Worm (Caenorhabditis elegans) whole organism, young adult: ENCODE measurements around the gene D1069.3.

Experiments
- B0261.1 ChIP-seq: sonication (generic microtip); optimal IDR thresholded peaks from 2 replicates; lab custom pipeline; 2016; ENCODE audit warnings: mild to moderate bottlenecking, missing genetic modification characterization, moderate library complexity, missing compliant biosample characterization
- C06A6.2 ChIP-seq: fragments of 200-800 bp; sonication (Bioruptor generic); conservative IDR thresholded peaks from 2 replicates; pipeline ENCODE4 v1.3.6; 2022; ENCODE audit warnings: missing genetic modification characterization, missing compliant biosample characterization
- F22D6.2 ChIP-seq: sonication (generic microtip); optimal IDR thresholded peaks from 2 replicates; lab custom pipeline; 2016; ENCODE audit warnings: mild to moderate bottlenecking, missing genetic modification characterization, missing compliant biosample characterization
- F37B4.10 ChIP-seq: fragments of 200-800 bp; sonication (Bioruptor generic); IDR thresholded peaks from 2 replicates; pipeline ENCODE4 v1.3.6; 2022; ENCODE audit warnings: missing genetic modification characterization, missing compliant biosample characterization
- F57A8.1 ChIP-seq: fragments of 200-800 bp; sonication (Bioruptor generic); optimal IDR thresholded peaks from 2 replicates; lab custom pipeline; 2018; ENCODE audit warnings: mild to moderate bottlenecking, missing genetic modification characterization, moderate library complexity, missing compliant biosample characterization
- K12H6.12 ChIP-seq: fragments of 200-800 bp; sonication (Bioruptor generic); optimal IDR thresholded peaks from 2 replicates; lab custom pipeline; 2018; ENCODE audit warnings: mild to moderate bottlenecking, missing genetic modification characterization, missing compliant biosample characterization
- Y79H2A.3 ChIP-seq: fragments of 200-800 bp; sonication (Bioruptor generic); conservative IDR thresholded peaks from 2 replicates; pipeline ENCODE4 v1.3.6; 2022; ENCODE audit warnings: missing genetic modification reagents, missing genetic modification characterization, missing compliant biosample characterization
- attf-5 ChIP-seq: fragments of 200-800 bp; sonication (Bioruptor generic); optimal IDR thresholded peaks from 2 replicates; lab custom pipeline; 2018; ENCODE audit warnings: mild to moderate bottlenecking, missing genetic modification characterization, missing compliant biosample characterization
- bed-1 ChIP-seq: fragments of 200-800 bp; sonication (Bioruptor generic); IDR thresholded peaks from 2 replicates; pipeline ENCODE4 v1.3.6; 2022; ENCODE audit warnings: missing genetic modification reagents, missing genetic modification characterization, missing compliant biosample characterization
- ceh-58 ChIP-seq: fragments of 200-800 bp; sonication (Bioruptor generic); IDR thresholded peaks from 2 replicates; pipeline ENCODE4 v1.3.6; 2022; ENCODE audit warnings: missing genetic modification characterization, missing compliant biosample characterization
- ceh-79 ChIP-seq: sonication (generic microtip); optimal IDR thresholded peaks from 2 replicates; lab custom pipeline; 2017; ENCODE audit warnings: mild to moderate bottlenecking, missing genetic modification characterization, missing compliant biosample characterization
- efl-1 ChIP-seq: fragments of 150-350 bp; optimal IDR thresholded peaks from 2 replicates; lab custom pipeline; 2014; ENCODE audit warnings: missing biosample characterization, missing genetic modification reagents, missing genetic modification characterization
- ets-4 ChIP-seq: fragments of 200-800 bp; sonication (Bioruptor generic); optimal IDR thresholded peaks from 2 replicates; lab custom pipeline; 2018; ENCODE audit warnings: mild to moderate bottlenecking, missing genetic modification characterization, missing compliant biosample characterization
- him-1 ChIP-seq: sonication (generic microtip); optimal IDR thresholded peaks from 2 replicates; lab custom pipeline; 2016; ENCODE audit warnings: missing genotype, missing genetic modification reagents, missing genetic modification characterization, missing compliant biosample characterization
- hlh-12 ChIP-seq: sonication (generic microtip); optimal IDR thresholded peaks from 2 replicates; lab custom pipeline; 2016; ENCODE audit warnings: missing genetic modification characterization, missing compliant biosample characterization
- let-607 ChIP-seq, 2 experiments: fragments of 200-800 bp in 1 of 2; sonication (Bioruptor generic) in 1 of 2; sonication (generic microtip) in 1 of 2; optimal IDR thresholded peaks; 2 replicates each; lab custom pipeline; 2016 to 2018; ENCODE audit warnings: mild to moderate bottlenecking in 2 of 2, missing compliant biosample characterization in 2 of 2, missing genetic modification characterization in 2 of 2, moderate library complexity in 2 of 2, missing genotype in 1 of 2
- madf-8 ChIP-seq: fragments of 200-800 bp; sonication (Bioruptor generic); conservative IDR thresholded peaks from 2 replicates; pipeline ENCODE4 v1.3.6; 2022; ENCODE audit warnings: missing genetic modification reagents, missing genetic modification characterization, missing compliant biosample characterization
- mxl-1 ChIP-seq: sonication (generic microtip); optimal IDR thresholded peaks from 2 replicates; lab custom pipeline; 2016; ENCODE audit warnings: missing genetic modification characterization, missing compliant biosample characterization
- nhr-179 ChIP-seq: sonication (generic microtip); optimal IDR thresholded peaks from 2 replicates; lab custom pipeline; 2016; ENCODE audit warnings: mild to moderate bottlenecking, missing genetic modification characterization, missing compliant biosample characterization
- pha-4 ChIP-seq: fragments of 150-350 bp; sonication (generic microtip); optimal IDR thresholded peaks from 2 replicates; lab custom pipeline; 2014; ENCODE audit warnings: missing biosample characterization, missing genetic modification reagents, missing genetic modification characterization
- rcor-1 ChIP-seq: fragments of 200-800 bp; sonication (Bioruptor generic); IDR thresholded peaks from 2 replicates; pipeline ENCODE4 v1.3.6; 2022; ENCODE audit warnings: missing genetic modification reagents, missing genetic modification characterization, missing compliant biosample characterization
- rec-8 ChIP-seq, 2 experiments: sonication (generic microtip); optimal IDR thresholded peaks; 2 replicates each; lab custom pipeline; 2016; ENCODE audit warnings: mild to moderate bottlenecking in 2 of 2, missing genetic modification characterization in 2 of 2, missing genetic modification reagents in 2 of 2, missing genotype in 2 of 2, missing biosample characterization in 1 of 2, missing compliant biosample characterization in 1 of 2, moderate library complexity in 1 of 2
- snpc-1.1 ChIP-seq: sonication (generic microtip); optimal IDR thresholded peaks from 2 replicates; lab custom pipeline; 2017; ENCODE audit warnings: missing genetic modification characterization, mild to moderate bottlenecking, missing compliant biosample characterization, antibody characterized with exemption, moderate library complexity, missing genotype, missing genetic modification reagents; ENCODE audit not compliant: insufficient read depth
- snpc-4 ChIP-seq, 5 experiments: fragments of 150-350 bp in 1 of 5; sonication (generic microtip) in 4 of 5; optimal IDR thresholded peaks; 2 replicates each; lab custom pipeline; 2014 to 2018; ENCODE audit warnings: missing genetic modification characterization in 5 of 5, missing biosample characterization in 3 of 5, antibody characterized with exemption in 2 of 5, mild to moderate bottlenecking in 2 of 5, missing compliant biosample characterization in 2 of 5, missing genotype in 2 of 5, moderate library complexity in 2 of 5, missing genetic modification reagents in 1 of 5
- somi-1 ChIP-seq: fragments of 200-800 bp; sonication (Bioruptor generic); optimal IDR thresholded peaks from 2 replicates; lab custom pipeline; 2018; ENCODE audit warnings: mild to moderate bottlenecking, missing genetic modification characterization, missing compliant biosample characterization
- tbx-9 ChIP-seq: sonication (generic microtip); optimal IDR thresholded peaks from 2 replicates; lab custom pipeline; 2016; ENCODE audit warnings: borderline replicate concordance, missing genetic modification characterization, inconsistent platforms, missing compliant biosample characterization
- zfh-2 ChIP-seq: fragments of 200-800 bp; sonication (Bioruptor generic); conservative IDR thresholded peaks from 2 replicates; pipeline ENCODE4 v1.3.6; 2022; ENCODE audit warnings: missing genetic modification reagents, missing genetic modification characterization, missing compliant biosample characterization
- ztf-18 ChIP-seq: sonication (generic microtip); optimal IDR thresholded peaks from 2 replicates; lab custom pipeline; 2016; ENCODE audit warnings: missing genotype, mild to moderate bottlenecking, missing genetic modification characterization, missing compliant biosample characterization
- ztf-22 ChIP-seq: fragments of 200-800 bp; sonication (Bioruptor generic); optimal IDR thresholded peaks from 2 replicates; lab custom pipeline; 2018; ENCODE audit warnings: mild to moderate bottlenecking, missing genetic modification characterization, moderate library complexity, missing compliant biosample characterization

D1069.3 gene

DNA sequence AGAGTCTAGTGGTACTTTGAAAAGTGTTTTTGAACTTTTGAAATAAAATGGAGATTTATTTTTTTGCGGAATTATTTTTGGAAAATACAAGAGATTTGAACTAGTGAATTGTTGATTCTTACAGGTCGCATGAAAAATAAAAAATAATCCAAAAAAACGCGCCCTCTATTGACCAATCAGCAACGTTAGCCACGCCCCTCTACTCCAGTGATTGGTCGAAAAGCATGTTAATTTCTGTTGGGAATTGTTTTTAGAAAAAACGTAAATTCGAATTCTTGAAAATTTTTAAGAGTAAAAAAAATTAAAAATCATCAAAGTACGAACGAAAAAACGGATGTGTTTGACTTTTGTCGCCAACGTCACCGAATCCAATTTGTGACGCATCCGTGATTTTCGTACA is 22.7 kb upstream of the D1069.3 start (continued):
- TF ChIP-seq hlh-12 (tag; lab: Kevin White, UChicago) (no peak), rec-8 (tag; optimal IDR thresholded peaks at IDR 0.05; lab: Kevin White, UChicago) (no peak), mxl-1 (no peak), attf-5 (GFP tag; lab: Kevin White, UChicago) (no peak)

DNA sequence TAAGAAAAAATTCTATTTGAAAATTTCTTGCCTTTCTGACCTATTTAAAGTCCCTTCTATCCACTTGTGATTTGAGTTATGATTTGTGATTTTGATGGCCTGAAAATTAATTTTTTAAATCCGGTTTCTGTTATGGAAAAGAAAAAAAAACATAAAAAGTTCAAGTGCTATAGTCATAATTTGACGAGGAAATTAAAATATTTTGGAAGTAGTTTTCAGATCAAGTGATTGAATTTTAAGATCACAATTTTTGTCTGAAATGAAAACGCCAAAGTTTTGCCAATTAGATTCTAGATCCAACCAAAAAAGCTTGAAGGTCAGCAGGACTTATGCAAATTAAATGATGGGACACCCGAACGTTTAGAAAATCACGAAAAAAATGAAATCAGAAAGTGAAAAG is 19.8 kb upstream of the D1069.3 start, which contains the start of gene ptr-3:
ptr-3 (minus strand) TSS at position 101 of the 400 bp plus-strand sequence.
- TF ChIP-seq F37B4.10 (GFP tag; lab: Robert Waterston, UW) = no peak
- no peak for TF ChIP-seq Y79H2A.3 (GFP tag; lab: Robert Waterston, UW)
- no peak for TF ChIP-seq him-1 (tag; lab: Kevin White, UChicago)
- TF ChIP-seq efl-1 (GFP tag; lab: Kevin White, UChicago) = no peak
- no peak for TF ChIP-seq nhr-179 (tag; lab: Kevin White, UChicago)
- TF ChIP-seq C06A6.2 (GFP tag; lab: Robert Waterston, UW) = no peak
- TF ChIP-seq somi-1 (GFP tag; lab: Kevin White, UChicago) = no peak
- no peak for TF ChIP-seq pha-4 (tag; lab: Kevin White, UChicago)
- TF ChIP-seq K12H6.12 (tag; lab: Kevin White, UChicago) = no peak

DNA sequence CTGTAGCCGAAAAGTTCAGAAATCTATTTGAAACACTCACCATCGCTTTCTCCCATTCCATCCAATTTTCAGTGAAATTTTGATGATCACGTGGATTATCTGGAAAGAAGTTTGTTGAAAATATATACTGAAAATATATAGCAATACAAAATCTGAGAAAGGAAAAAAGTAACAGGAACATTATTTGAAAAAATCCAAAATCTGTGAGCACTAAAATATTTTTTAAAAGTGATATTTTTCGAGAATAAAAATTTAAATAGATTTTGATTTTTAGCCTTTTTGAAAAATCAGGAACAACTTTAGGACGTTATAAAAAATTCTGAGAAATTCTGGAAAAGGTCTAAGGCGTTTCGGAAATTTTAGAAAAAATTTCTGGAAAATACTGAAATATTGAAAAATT is 9.3 kb upstream of the D1069.3 start, which contains the start of gene dmsr-4:
dmsr-4 (minus strand) TSS at position 101 of the 400 bp plus-strand sequence.
- no peak for TF ChIP-seq let-607 (tag; optimal IDR thresholded peaks at IDR 0.05; lab: Kevin White, UChicago)
- no peak for TF ChIP-seq madf-8

DNA sequence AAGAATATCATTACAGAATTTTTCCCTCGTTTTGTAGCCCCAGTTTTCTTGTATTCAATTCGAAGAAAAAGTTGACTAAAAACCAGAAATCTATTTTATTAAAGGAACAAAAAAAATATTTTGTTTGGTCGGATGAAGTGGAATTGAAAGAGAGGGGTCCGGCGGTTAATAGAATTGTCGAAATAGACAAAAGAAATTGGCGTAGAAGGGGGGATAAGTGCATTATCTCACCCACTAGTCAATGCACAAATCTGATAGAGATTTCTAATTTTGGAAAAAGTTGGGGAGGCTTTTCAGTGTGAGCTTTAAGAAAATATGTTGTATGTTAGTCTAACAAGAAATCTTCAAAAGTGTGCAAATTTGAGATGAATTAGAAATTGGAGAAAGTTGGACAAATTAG is 6.8 kb upstream of the D1069.3 start:
- no peak for TF ChIP-seq ztf-18 (tag; lab: Kevin White, UChicago)
- TF ChIP-seq mxl-1 = no peak
- no peak for TF ChIP-seq snpc-4 (GFP tag; optimal IDR thresholded peaks at IDR 0.05; lab: Kevin White, UChicago)
- no peak for TF ChIP-seq snpc-4 (tag; optimal IDR thresholded peaks at IDR 0.05; lab: Kevin White, UChicago)
- TF ChIP-seq K12H6.12 (tag; lab: Kevin White, UChicago) = no peak
- TF ChIP-seq bed-1 (GFP tag; lab: Robert Waterston, UW) = no peak
- no peak for TF ChIP-seq F22D6.2 (tag; lab: Kevin White, UChicago)
- no peak for TF ChIP-seq ztf-22 (GFP tag; lab: Kevin White, UChicago)

DNA sequence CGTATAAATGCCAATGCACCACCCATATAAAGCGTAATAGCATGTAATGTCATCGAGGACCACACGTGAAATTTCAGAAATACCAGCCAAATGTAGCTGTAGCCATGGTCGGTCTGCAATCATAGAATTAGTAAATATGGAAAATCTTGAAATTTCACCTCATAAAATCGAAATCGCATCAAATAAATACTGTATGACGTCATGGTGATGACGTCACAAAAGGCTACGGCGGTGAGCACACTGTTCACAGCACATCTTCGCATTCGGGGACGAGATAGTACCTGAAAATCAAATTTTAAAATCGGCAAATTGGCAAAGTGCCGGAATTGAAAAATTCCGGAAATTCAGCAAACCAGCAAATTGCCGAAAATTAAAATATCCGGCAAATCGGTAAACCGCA is 2.1 kb upstream of the D1069.3 start:
- TF ChIP-seq him-1 (tag; lab: Kevin White, UChicago) (no peak), zfh-2 (GFP tag; lab: Robert Waterston, UW) (no peak), rcor-1 (GFP tag; lab: Robert Waterston, UW) (no peak), let-607 (tag; optimal IDR thresholded peaks at IDR 0.05; lab: Kevin White, UChicago) (no peak), ets-4 (no peak), bed-1 (GFP tag; lab: Robert Waterston, UW) (no peak), ceh-58 (GFP tag; lab: Robert Waterston, UW) (no peak), tbx-9 (no peak), B0261.1 (tag; lab: Kevin White, UChicago) (no peak), snpc-1.1 (tag; lab: Kevin White, UChicago) (no peak), ceh-79 (tag; lab: Kevin White, UChicago) (no peak), F57A8.1 (GFP tag; lab: Kevin White, UChicago) (no peak), somi-1 (GFP tag; lab: Kevin White, UChicago) (no peak)
